Fruit fly (Drosophila melanogaster) whole organism: Measurements from ENCODE around the gene Reg-2.

Experiments used
- CG8478 ChIP-seq: fragments of >200 bp; optimal IDR thresholded peaks from 2 replicates; lab custom pipeline; 2018; ENCODE audit warnings: inconsistent platforms
- psq ChIP-seq: fragments of >200 bp; optimal IDR thresholded peaks from 2 replicates; lab custom pipeline; 2017
- usp ChIP-seq: fragments of >200 bp; optimal IDR thresholded peaks from 2 replicates; lab custom pipeline; 2017; ENCODE audit warnings: missing biosample characterization, missing genetic modification characterization, mixed read lengths

DNA sequence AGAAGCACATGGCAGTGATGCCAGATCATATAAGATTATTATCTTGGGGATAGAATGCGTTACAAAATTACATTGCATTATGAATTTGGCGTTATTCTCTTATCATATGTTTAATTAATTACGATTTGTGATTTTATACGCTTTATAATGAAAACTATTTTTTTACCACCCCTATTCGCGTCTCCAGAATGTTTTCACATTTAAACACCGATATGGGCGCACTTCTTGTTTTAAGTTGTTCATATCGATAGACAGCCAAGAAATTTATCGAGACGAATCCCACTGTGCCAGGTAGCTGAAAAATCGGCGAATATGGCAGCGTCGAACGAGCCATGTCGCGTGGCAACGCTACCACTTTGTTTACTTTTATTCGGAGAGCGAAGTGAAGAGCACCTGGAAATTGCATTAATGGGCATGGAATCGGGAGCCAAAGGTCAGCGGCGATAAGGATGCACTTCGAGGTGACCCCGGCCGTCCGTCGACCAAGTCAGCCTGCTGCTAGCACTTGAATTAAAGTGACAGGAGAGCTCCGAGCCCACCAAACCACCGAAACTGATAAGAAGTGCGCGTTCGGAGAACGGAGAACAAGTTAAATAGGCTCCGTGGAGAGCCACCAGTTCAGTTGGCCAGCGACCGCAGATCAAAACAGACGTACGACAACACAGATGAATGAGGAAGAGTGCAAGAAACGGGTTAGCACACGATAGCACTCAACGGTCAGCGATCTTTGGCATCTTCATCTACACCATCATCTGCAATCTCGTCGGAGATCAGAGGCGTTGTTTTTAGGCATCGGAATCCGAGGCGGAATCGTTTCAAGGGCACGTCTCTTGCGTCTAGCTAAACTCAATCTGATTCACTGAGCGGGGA, 42.0 kb upstream of the Reg-2 start, which contains the start of gene Gale:
- no peak for TF ChIP-seq psq (lab: Kevin White, UChicago)
- TF ChIP-seq usp (GFP tag; lab: Kevin White, UChicago), result no peak
- no peak for TF ChIP-seq CG8478 (lab: Kevin White, UChicago)
